Worm (Caenorhabditis elegans) whole organism, L2 larva: ENCODE measurements around the gene unc-36.

Experiments used
- C34F6.9 ChIP-seq: fragments of 150-350 bp; optimal IDR thresholded peaks from 2 replicates; lab custom pipeline; 2014; ENCODE audit warnings: missing biosample characterization, missing genetic modification characterization
- R02D3.7 ChIP-seq: fragments of 150-350 bp; optimal IDR thresholded peaks from 2 replicates; lab custom pipeline; 2014; ENCODE audit warnings: missing biosample characterization, missing genetic modification characterization
- ama-1 ChIP-seq: fragments of 150-350 bp; optimal IDR thresholded peaks from 2 replicates; lab custom pipeline; 2018; ENCODE audit warnings: inconsistent platforms
- ceh-16 ChIP-seq: fragments of 150-350 bp; optimal IDR thresholded peaks from 2 replicates; lab custom pipeline; 2014; ENCODE audit warnings: missing biosample characterization, missing genetic modification characterization
- ceh-82 ChIP-seq: fragments of 150-350 bp; optimal IDR thresholded peaks from 2 replicates; lab custom pipeline; 2014; ENCODE audit warnings: missing biosample characterization, missing genetic modification characterization
- crh-2 ChIP-seq: sonication (generic microtip); optimal IDR thresholded peaks from 2 replicates; lab custom pipeline; 2017; ENCODE audit warnings: missing biosample characterization, missing genetic modification characterization
- dmd-4 ChIP-seq: sonication (generic microtip); optimal IDR thresholded peaks from 2 replicates; lab custom pipeline; 2017; ENCODE audit warnings: missing biosample characterization, missing genetic modification characterization
- egl-27 ChIP-seq: sonication (generic microtip); optimal IDR thresholded peaks from 3 replicates; lab custom pipeline; 2017; ENCODE audit warnings: missing biosample characterization, missing genetic modification reagents, missing genetic modification characterization
- elt-1 ChIP-seq: fragments of 150-350 bp; optimal IDR thresholded peaks from 2 replicates; lab custom pipeline; 2014; ENCODE audit warnings: missing biosample characterization, missing genetic modification characterization
- elt-3 ChIP-seq: sonication (generic microtip); optimal IDR thresholded peaks from 2 replicates; lab custom pipeline; 2017; ENCODE audit warnings: missing biosample characterization, missing genetic modification characterization
- fos-1 ChIP-seq: fragments of 150-350 bp; optimal IDR thresholded peaks from 2 replicates; lab custom pipeline; 2014; ENCODE audit warnings: missing biosample characterization, missing genetic modification characterization
- gmeb-1 ChIP-seq: fragments of 150-350 bp; optimal IDR thresholded peaks from 2 replicates; lab custom pipeline; 2014; ENCODE audit warnings: missing biosample characterization, missing genetic modification characterization
- lsy-2 ChIP-seq, 2 experiments: fragments of 150-350 bp in 1 of 2; sonication (generic microtip) in 1 of 2; optimal IDR thresholded peaks; 2 replicates each; lab custom pipeline; 2014 to 2017; ENCODE audit warnings: missing biosample characterization in 2 of 2, missing genetic modification characterization in 2 of 2
- mbf-1 ChIP-seq: sonication (generic microtip); optimal IDR thresholded peaks from 2 replicates; lab custom pipeline; 2017; ENCODE audit warnings: missing biosample characterization, missing genetic modification characterization
- nhr-10 ChIP-seq: sonication (generic microtip); optimal IDR thresholded peaks from 2 replicates; lab custom pipeline; 2017; ENCODE audit warnings: missing biosample characterization, missing genetic modification characterization
- nhr-12 ChIP-seq: fragments of 150-350 bp; optimal IDR thresholded peaks from 2 replicates; lab custom pipeline; 2014; ENCODE audit warnings: missing biosample characterization, missing genetic modification characterization
- nhr-129 ChIP-seq: fragments of 150-350 bp; optimal IDR thresholded peaks from 2 replicates; lab custom pipeline; 2014; ENCODE audit warnings: missing biosample characterization, missing genetic modification characterization
- nhr-21 ChIP-seq: fragments of 150-350 bp; optimal IDR thresholded peaks from 2 replicates; lab custom pipeline; 2014; ENCODE audit warnings: missing biosample characterization, missing genetic modification characterization
- nhr-23 ChIP-seq: fragments of 150-350 bp; optimal IDR thresholded peaks from 2 replicates; lab custom pipeline; 2014; ENCODE audit warnings: missing biosample characterization, missing genetic modification reagents, missing genetic modification characterization
- nhr-237 ChIP-seq: fragments of 150-350 bp; optimal IDR thresholded peaks from 2 replicates; lab custom pipeline; 2014; ENCODE audit warnings: missing biosample characterization, missing genetic modification characterization
- nhr-6 ChIP-seq: fragments of 150-350 bp; optimal IDR thresholded peaks from 2 replicates; lab custom pipeline; 2014; ENCODE audit warnings: missing biosample characterization, missing genetic modification characterization
- sem-4 ChIP-seq: fragments of 150-350 bp; optimal IDR thresholded peaks from 2 replicates; lab custom pipeline; 2014; ENCODE audit warnings: missing biosample characterization, missing genetic modification reagents, missing genetic modification characterization
- sma-9 ChIP-seq, 2 experiments: fragments of 150-350 bp in 1 of 2; sonication (generic microtip) in 1 of 2; optimal IDR thresholded peaks; 2 replicates each; lab custom pipeline; 2014 to 2016; ENCODE audit warnings: missing genetic modification characterization in 2 of 2, mild to moderate bottlenecking in 1 of 2, missing biosample characterization in 1 of 2, missing compliant biosample characterization in 1 of 2, missing genetic modification reagents in 1 of 2, moderate library complexity in 1 of 2
- snpc-4 ChIP-seq: fragments of 150-350 bp; optimal IDR thresholded peaks from 2 replicates; lab custom pipeline; 2014; ENCODE audit warnings: missing biosample characterization, missing genetic modification characterization
- unc-39 ChIP-seq: fragments of 150-350 bp; optimal IDR thresholded peaks from 2 replicates; lab custom pipeline; 2014; ENCODE audit warnings: missing biosample characterization, missing genetic modification characterization
- unc-55 ChIP-seq: fragments of 150-350 bp; sonication (generic microtip); optimal IDR thresholded peaks from 3 replicates; lab custom pipeline; 2014; ENCODE audit warnings: missing biosample characterization, missing genetic modification reagents, missing genetic modification characterization
- unc-62 ChIP-seq: fragments of 150-350 bp; optimal IDR thresholded peaks from 2 replicates; lab custom pipeline; 2014; ENCODE audit warnings: missing biosample characterization, missing genetic modification reagents, missing genetic modification characterization
- zag-1 ChIP-seq: fragments of 150-350 bp; optimal IDR thresholded peaks from 2 replicates; lab custom pipeline; 2014; ENCODE audit warnings: missing biosample characterization, missing genetic modification characterization
- ztf-11 ChIP-seq: sonication (generic microtip); optimal IDR thresholded peaks from 2 replicates; lab custom pipeline; 2017; ENCODE audit warnings: missing biosample characterization, missing genetic modification characterization

unc-36 gene

DNA sequence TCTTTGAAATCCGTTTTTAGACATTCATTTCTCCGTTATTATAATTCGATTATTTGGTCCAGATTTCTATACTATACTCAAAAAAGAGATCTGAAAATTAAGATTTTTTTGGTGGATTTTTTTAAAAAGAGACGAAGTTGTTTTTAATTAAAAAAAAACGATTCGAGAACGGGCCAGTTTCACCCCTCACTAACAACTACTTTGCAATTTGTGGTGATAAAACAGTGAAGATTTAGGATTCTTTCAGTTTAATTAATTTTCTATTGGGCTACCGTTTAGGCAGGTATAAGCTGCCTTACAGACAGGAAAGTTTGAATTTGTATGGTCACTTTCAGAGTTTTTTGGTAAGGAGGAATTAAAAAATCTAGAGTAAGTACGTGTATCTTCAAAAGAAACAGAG, at the start of gene unc-36:
Gene unc-36 (minus strand): TSS at position 101 of the 400 bp plus-strand sequence.
- TF ChIP-seq dmd-4: no peak
- no peak for TF ChIP-seq unc-39
- no peak for TF ChIP-seq nhr-12 (tag; lab: Kevin White, UChicago)
- no peak for TF ChIP-seq sma-9 (GFP tag; optimal IDR thresholded peaks at IDR 0.05; lab: Kevin White, UChicago)
- TF ChIP-seq sma-9 (tag; optimal IDR thresholded peaks at IDR 0.05; lab: Kevin White, UChicago): no peak
- TF ChIP-seq ztf-11: no peak
- TF ChIP-seq unc-62: no peak
- no peak for TF ChIP-seq R02D3.7 (tag; lab: Kevin White, UChicago)
- no peak for TF ChIP-seq crh-2 (tag; lab: Kevin White, UChicago)

DNA sequence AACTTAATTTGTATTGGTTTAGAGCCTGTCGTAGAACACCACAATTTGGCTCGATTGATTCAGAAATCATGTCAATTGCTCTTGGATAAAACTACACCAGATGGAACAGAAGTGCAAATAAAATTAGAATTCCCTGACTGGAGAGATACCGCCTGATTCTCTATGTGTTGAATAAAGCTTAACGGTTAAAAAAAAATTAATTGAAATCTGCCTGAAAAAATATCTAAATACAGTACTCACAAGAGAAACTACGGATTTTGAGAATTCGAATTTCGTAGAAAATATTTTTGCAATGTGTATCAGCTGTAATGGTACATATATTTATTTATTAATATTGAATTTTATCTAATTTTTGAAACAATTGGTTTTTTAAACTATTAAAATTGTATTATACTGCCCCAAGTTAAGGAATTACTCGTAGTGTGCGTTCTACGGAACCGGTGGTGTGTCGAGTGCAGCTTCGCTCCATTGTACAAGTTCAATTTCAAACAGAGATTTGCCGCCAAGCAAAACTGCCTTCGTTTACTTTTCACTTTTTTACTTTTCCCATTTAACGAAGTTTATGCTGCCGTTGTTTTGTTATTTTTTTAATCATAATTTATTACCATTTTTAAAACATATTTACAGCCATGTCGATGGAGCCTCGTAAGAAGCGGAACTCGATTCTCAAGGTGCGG, 49.1 kb upstream of the unc-36 start, which contains the start of gene knl-1:
Gene knl-1 (plus strand): TSS at position 626 of the 677 bp plus-strand sequence.
- TF ChIP-seq dmd-4 (no peak), lsy-2 (tag; optimal IDR thresholded peaks at IDR 0.05; lab: Kevin White, UChicago) (peak in 1 of 2 experiments; percentile 72), sem-4 (tag; lab: Kevin White, UChicago) (no peak), C34F6.9 (tag; lab: Kevin White, UChicago) (peak; percentile 65), nhr-129 (tag; lab: Kevin White, UChicago) (peak; percentile 76), gmeb-1 (peak; percentile 73), elt-1 (tag; lab: Kevin White, UChicago) (no peak), crh-2 (tag; lab: Kevin White, UChicago) (peak; percentile 7), zag-1 (no peak), ama-1 (no peak), elt-3 (tag; lab: Kevin White, UChicago) (no peak), unc-55 (GFP tag; lab: Kevin White, UChicago) (peak; percentile 84), fos-1 (tag; lab: Kevin White, UChicago) (peak; percentile 2), snpc-4 (tag; lab: Kevin White, UChicago) (peak; percentile 9)

DNA sequence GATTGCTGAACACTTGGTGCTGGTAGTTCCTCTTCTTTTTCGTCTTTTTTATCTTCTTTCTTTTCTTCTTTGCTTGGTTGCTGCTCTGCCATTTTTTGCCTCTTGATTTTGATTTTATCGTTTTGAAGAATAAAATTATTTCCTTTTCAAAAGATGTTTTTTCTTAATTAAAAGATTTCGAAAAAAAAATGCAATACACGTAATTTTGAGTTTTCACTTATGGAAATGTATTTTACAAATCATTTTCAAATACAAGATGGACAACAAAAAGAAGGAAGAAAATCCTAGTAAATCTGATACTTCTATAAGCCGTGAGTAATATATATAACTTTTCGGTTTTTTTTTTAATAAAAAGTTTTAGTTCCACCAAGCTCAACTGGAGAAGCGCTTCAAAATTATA, 48.4 kb upstream of the unc-36 start, which contains the start of the genes C02F5.10 and C02F5.2:
Gene C02F5.10 (minus strand): TSS at position 101 of the 400 bp plus-strand sequence.
Gene C02F5.2 (plus strand): TSS at position 239 of the 400 bp plus-strand sequence.
- TF ChIP-seq crh-2 (tag; lab: Kevin White, UChicago): no peak
- no peak for TF ChIP-seq mbf-1 (tag; lab: Kevin White, UChicago)
- TF ChIP-seq zag-1: no peak
- no peak for TF ChIP-seq unc-55 (GFP tag; lab: Kevin White, UChicago)
- TF ChIP-seq gmeb-1: no peak
- TF ChIP-seq nhr-6: no peak
- TF ChIP-seq ceh-16: no peak
- no peak for TF ChIP-seq nhr-23 (tag; lab: Kevin White, UChicago)
- no peak for TF ChIP-seq sma-9 (GFP tag; optimal IDR thresholded peaks at IDR 0.05; lab: Kevin White, UChicago)
- TF ChIP-seq sma-9 (tag; optimal IDR thresholded peaks at IDR 0.05; lab: Kevin White, UChicago): no peak
- TF ChIP-seq unc-39: no peak
- TF ChIP-seq nhr-21 (tag; lab: Kevin White, UChicago): no peak
- no peak for TF ChIP-seq nhr-10 (tag; lab: Kevin White, UChicago)
- TF ChIP-seq lsy-2 (tag; optimal IDR thresholded peaks at IDR 0.05; lab: Kevin White, UChicago): no peak
- no peak for TF ChIP-seq elt-1 (tag; lab: Kevin White, UChicago)
- no peak for TF ChIP-seq dmd-4
- TF ChIP-seq ztf-11: no peak

DNA sequence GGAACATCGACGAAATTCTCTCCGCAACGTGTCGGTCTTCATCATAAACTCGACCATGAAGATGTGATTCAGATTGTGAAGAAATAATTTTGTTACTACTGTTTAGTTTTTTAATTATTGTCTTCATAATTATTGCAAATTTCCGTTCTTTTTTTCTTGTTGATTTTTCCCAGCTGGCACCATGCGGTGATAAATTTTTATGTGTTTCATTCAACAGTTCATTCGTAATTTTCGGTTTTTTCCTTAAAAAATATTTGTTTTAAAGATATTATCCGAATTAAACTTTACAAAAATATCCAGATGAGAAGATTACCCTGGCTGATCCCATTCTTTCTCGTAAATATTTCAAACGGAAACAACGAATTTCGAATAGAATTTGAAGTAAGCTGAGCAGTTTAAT, 46.0 kb upstream of the unc-36 start, which contains the start of gene C02F5.13:
Gene C02F5.13 (plus strand): TSS at position 301 of the 400 bp plus-strand sequence.
- TF ChIP-seq nhr-237 (tag; lab: Kevin White, UChicago) (no peak), egl-27 (no peak), elt-1 (tag; lab: Kevin White, UChicago) (no peak), nhr-6 (no peak), unc-39 (no peak), nhr-129 (tag; lab: Kevin White, UChicago) (no peak), C34F6.9 (tag; lab: Kevin White, UChicago) (no peak), gmeb-1 (no peak), dmd-4 (no peak)

DNA sequence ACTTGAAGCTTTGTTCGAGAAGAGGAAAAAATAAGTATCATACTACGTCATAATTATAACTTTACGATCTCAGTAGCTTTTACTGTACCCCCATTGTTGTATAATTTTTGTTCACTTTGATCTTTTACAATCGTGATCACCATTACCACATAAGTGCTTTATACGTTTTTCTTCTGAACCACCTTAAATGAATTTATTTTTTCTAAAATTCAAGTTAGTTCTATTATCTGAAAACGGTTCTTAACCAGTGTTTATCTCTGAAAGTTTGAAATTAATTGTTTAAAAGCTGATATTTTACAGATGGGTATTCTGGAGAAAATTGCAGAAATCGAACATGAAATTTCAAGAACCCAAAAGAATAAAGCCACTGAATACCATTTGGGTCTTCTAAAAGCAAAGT, 44.6 kb upstream of the unc-36 start, which contains the start of gene C02F5.3:
Gene C02F5.3 (plus strand): TSS at position 301 of the 400 bp plus-strand sequence.
- no peak for TF ChIP-seq crh-2 (tag; lab: Kevin White, UChicago)

DNA sequence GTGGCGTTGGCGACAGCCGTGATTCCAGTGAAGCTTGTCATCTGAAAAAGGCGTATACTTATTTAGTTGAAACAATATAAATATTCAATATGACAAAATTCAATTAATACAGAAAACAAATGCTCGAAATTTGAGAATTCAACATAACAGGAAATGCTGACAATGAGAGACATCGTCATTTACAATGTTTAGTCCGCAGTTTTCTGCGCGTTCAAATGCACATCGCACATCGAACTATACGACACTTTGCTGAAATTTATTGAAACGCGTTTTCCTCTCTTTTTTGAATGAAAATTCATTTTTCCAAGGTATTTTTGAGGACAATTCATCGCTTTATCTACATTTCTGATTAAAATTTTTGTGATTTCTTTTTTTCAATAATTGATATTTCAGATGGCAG, 43.0 kb upstream of the unc-36 start, which contains the start of the genes pbs-6 and cids-1:
Gene pbs-6 (minus strand): TSS at position 41 of the 400 bp plus-strand sequence.
Gene cids-1 (plus strand): TSS at position 394 of the 400 bp plus-strand sequence.
- TF ChIP-seq nhr-129 (tag; lab: Kevin White, UChicago): peak; percentile 21
- peak; percentile 47 for TF ChIP-seq unc-55 (GFP tag; lab: Kevin White, UChicago)
- TF ChIP-seq ceh-82 (tag; lab: Kevin White, UChicago): no peak
- peak; percentile 16 for TF ChIP-seq C34F6.9 (tag; lab: Kevin White, UChicago)
- TF ChIP-seq lsy-2 (tag; optimal IDR thresholded peaks at IDR 0.05; lab: Kevin White, UChicago): peak in 1 of 2 experiments; percentile 51
- no peak for TF ChIP-seq sem-4 (tag; lab: Kevin White, UChicago)
